Worm (Caenorhabditis elegans): ENCODE results near the gene npr-16.

Gene npr-16

ce11 chrX:3503025-3503424, 15.6 kb upstream of the npr-16 start:
- no peak for TF ChIP-seq attf-5 (GFP tag; optimal IDR thresholded peaks at IDR 0.05)
- no peak for TF ChIP-seq mxl-1 (tag; optimal IDR thresholded peaks at IDR 0.05)
- no peak for TF ChIP-seq lin-54 (GFP tag; optimal IDR thresholded peaks at IDR 0.05)
- no peak for TF ChIP-seq madf-10 (tag; optimal IDR thresholded peaks at IDR 0.05)
- no peak for TF ChIP-seq F33H1.4 (GFP tag; IDR thresholded peaks at IDR 0.05)
- no peak for TF ChIP-seq attf-3 (GFP tag; conservative IDR thresholded peaks at IDR 0.05)
- no peak for TF ChIP-seq nhr-27 (tag; optimal IDR thresholded peaks at IDR 0.05)
- no peak for TF ChIP-seq C06A6.2 (GFP tag; conservative IDR thresholded peaks at IDR 0.05)
- TF ChIP-seq hlh-12 (tag; optimal IDR thresholded peaks at IDR 0.05) = no peak
- TF ChIP-seq madf-8 (GFP tag; conservative IDR thresholded peaks at IDR 0.05) = no peak
- no peak for TF ChIP-seq rec-8 (tag; optimal IDR thresholded peaks at IDR 0.05)
- no peak for TF ChIP-seq ceh-79 (tag; optimal IDR thresholded peaks at IDR 0.05)

- no peak for TF ChIP-seq atf-7 (tag; optimal IDR thresholded peaks at IDR 0.05)
- TF ChIP-seq madf-3 (GFP tag; IDR thresholded peaks at IDR 0.05) = no peak
- TF ChIP-seq attf-3 (GFP tag; conservative IDR thresholded peaks at IDR 0.05) = no peak
- TF ChIP-seq cebp-1 (GFP tag; IDR thresholded peaks at IDR 0.05) = no peak
- peak; percentile 8 for TF ChIP-seq cebp-1 (tag; optimal IDR thresholded peaks at IDR 0.05)
- no peak for TF ChIP-seq Y67H2A.10 (GFP tag; conservative IDR thresholded peaks at IDR 0.05)
- TF ChIP-seq nfya-2 (GFP tag; IDR thresholded peaks at IDR 0.05) = no peak
- no peak for TF ChIP-seq D2030.7 (GFP tag; IDR thresholded peaks at IDR 0.05)
- no peak for TF ChIP-seq nfyb-1 (GFP tag; IDR thresholded peaks at IDR 0.05)
- TF ChIP-seq nhr-80 (tag; optimal IDR thresholded peaks at IDR 0.05) = peak; percentile 34
Measured at ce11 chrX:3505062-3505461, 13.5 kb upstream of the npr-16 start.

DNA sequence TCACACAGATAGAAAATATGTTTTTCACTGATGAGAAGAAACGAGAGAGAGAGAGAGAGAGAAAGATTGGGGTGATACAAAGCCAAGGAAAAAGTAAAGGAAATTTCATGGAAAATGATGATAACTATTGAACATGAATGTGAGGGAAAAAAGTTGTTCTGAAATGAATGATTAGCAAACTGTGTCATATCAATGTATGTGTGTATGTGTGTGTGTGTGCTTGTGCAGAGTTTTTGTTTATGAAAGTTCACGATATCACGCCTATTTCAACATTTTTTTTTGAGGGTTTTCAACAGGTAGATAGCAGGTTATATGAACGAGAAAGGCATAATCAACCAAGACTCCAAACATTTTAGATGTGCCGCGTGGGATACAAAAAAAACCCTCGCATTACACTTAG, 12.0 kb upstream of the npr-16 start:
- TF ChIP-seq ztf-25 (GFP tag; IDR thresholded peaks at IDR 0.05) = no peak
- TF ChIP-seq nhr-80 (tag; optimal IDR thresholded peaks at IDR 0.05) = peak; percentile 67
- TF ChIP-seq lin-35 (GFP tag; optimal IDR thresholded peaks at IDR 0.05) = no peak
- 0 out of 2 replicates have a peak, but pooled peaks have one; percentile 17 for TF ChIP-seq hsf-1 (GFP tag; IDR thresholded peaks at IDR 0.05)

ce11 chrX:3507214-3507613, 11.4 kb upstream of the npr-16 start:
- TF ChIP-seq egl-44 (GFP tag; IDR thresholded peaks at IDR 0.05) (no peak), F52B5.7 (tag; optimal IDR thresholded peaks at IDR 0.05) (no peak), lin-40 (tag; optimal IDR thresholded peaks at IDR 0.05) (no peak), attf-5 (GFP tag; optimal IDR thresholded peaks at IDR 0.05) (no peak), lsl-1 (GFP tag; optimal IDR thresholded peaks at IDR 0.05) (no peak), hlh-26 (GFP tag; conservative IDR thresholded peaks at IDR 0.05) (no peak)

DNA sequence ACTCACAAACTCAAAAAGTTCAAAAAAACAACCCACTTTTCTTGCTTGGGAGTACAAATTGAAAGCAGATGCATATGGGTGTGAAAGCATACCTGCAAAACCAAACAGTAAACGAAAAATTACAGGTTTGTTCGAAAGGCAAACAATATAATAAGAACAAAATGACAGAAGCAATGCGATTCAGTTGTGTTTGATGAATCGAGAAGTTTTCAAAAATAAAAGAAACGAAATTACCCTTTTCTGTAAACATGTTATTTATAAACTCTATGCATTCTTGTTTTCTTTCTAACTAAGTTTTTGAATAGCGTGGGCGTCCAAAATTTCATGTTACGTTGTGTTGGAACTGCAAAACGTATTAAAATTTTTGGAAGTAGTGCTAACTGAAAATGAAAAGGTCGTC, 9.7 kb upstream of the npr-16 start, which contains the start of gene sox-4:
Gene sox-4, minus strand, starts transcription at position 101 of the 400 bp plus-strand sequence.
- TF ChIP-seq mel-28 (tag; optimal IDR thresholded peaks at IDR 0.05; ENCODE audit: borderline replicate concordance) (no peak), mcd-1 (GFP tag; IDR thresholded peaks at IDR 0.05) (no peak), F57A8.1 (GFP tag; optimal IDR thresholded peaks at IDR 0.05) (no peak), egrh-3 (GFP tag; IDR thresholded peaks at IDR 0.05) (no peak), ceh-58 (GFP tag; IDR thresholded peaks at IDR 0.05) (no peak), nhr-27 (tag; optimal IDR thresholded peaks at IDR 0.05) (no peak)

Data from whole organism, young adult.